Fruit fly (Drosophila melanogaster) whole organism, embryonic: ENCODE data around the gene Ythdc1.
A peak's percentile ranks its signal among the peaks of the same experiment; 100 is the strongest.

ENCODE experiments used
- Atf6 ChIP-seq: fragments of 200-800 bp; sonication (Bioruptor generic); IDR thresholded peaks from 2 replicates; pipeline ENCODE4 v1.3.6; 2022; ENCODE audit warnings: missing biosample characterization, missing genetic modification characterization
- CG10209 ChIP-seq: fragments of 200-800 bp; sonication (Bioruptor generic); optimal IDR thresholded peaks from 3 replicates; lab custom pipeline; 2017; ENCODE audit warnings: missing biosample characterization, mild to moderate bottlenecking, missing genetic modification characterization, missing genetic modification reagents
- CG10366 ChIP-seq: fragments of 200-800 bp; sonication (Bioruptor generic); IDR thresholded peaks from 2 replicates; pipeline ENCODE4 v1.3.6; 2022; ENCODE audit warnings: missing biosample characterization, missing genetic modification characterization
- CG10462 ChIP-seq: fragments of 200-800 bp; sonication (Bioruptor generic); optimal IDR thresholded peaks from 2 replicates; lab custom pipeline; 2016; ENCODE audit warnings: missing biosample characterization, missing genetic modification characterization
- CG10565 ChIP-seq: fragments of 200-800 bp; sonication (Bioruptor generic); optimal IDR thresholded peaks from 3 replicates; lab custom pipeline; 2016; ENCODE audit warnings: missing biosample characterization, mild to moderate bottlenecking, missing genetic modification characterization
- CG12391 ChIP-seq: fragments of 200-800 bp; sonication (Bioruptor generic); optimal IDR thresholded peaks from 3 replicates; lab custom pipeline; 2018; ENCODE audit warnings: missing biosample characterization, mild to moderate bottlenecking, missing genetic modification characterization, moderate library complexity
- CG13123 ChIP-seq: fragments of 200-800 bp; sonication (Bioruptor generic); optimal IDR thresholded peaks from 2 replicates; lab custom pipeline; 2016; ENCODE audit warnings: missing biosample characterization, missing genetic modification characterization
- CG13287 ChIP-seq: fragments of 200-800 bp; sonication (Bioruptor generic); IDR thresholded peaks from 2 replicates; pipeline ENCODE4 v1.3.6; 2022; ENCODE audit warnings: missing biosample characterization, missing genetic modification characterization; ENCODE audit not compliant: partially characterized antibody
- CG14050 ChIP-seq: fragments of 200-800 bp; sonication (Bioruptor generic); IDR thresholded peaks from 3 replicates; pipeline ENCODE4 v1.3.6; 2022; ENCODE audit warnings: missing biosample characterization, missing genetic modification characterization
- CG14965 ChIP-seq: fragments of 200-800 bp; sonication (Bioruptor generic); optimal IDR thresholded peaks from 2 replicates; lab custom pipeline; 2016; ENCODE audit warnings: missing biosample characterization, missing genetic modification characterization, borderline replicate concordance
- CG1529 ChIP-seq: fragments of 200-800 bp; sonication (Bioruptor generic); optimal IDR thresholded peaks from 3 replicates; lab custom pipeline; 2018; ENCODE audit warnings: missing biosample characterization, missing genetic modification characterization
- CG15514 ChIP-seq: fragments of 200-800 bp; sonication (Bioruptor generic); optimal IDR thresholded peaks from 3 replicates; lab custom pipeline; 2017; ENCODE audit warnings: missing biosample characterization, missing genetic modification characterization, mild to moderate bottlenecking, moderate library complexity, missing genetic modification reagents
- CG17385 ChIP-seq: fragments of 200-800 bp; sonication (Bioruptor generic); optimal IDR thresholded peaks from 3 replicates; lab custom pipeline; 2018; ENCODE audit warnings: missing biosample characterization, mild to moderate bottlenecking, missing genetic modification characterization
- CG2120 ChIP-seq: fragments of 200-800 bp; sonication (Bioruptor generic); optimal IDR thresholded peaks from 3 replicates; lab custom pipeline; 2016; ENCODE audit warnings: missing biosample characterization, missing genetic modification characterization
- CG32532 ChIP-seq: fragments of 200-800 bp; sonication (Bioruptor generic); IDR thresholded peaks from 2 replicates; pipeline ENCODE4 v1.3.6; 2022; ENCODE audit warnings: missing biosample characterization, missing genetic modification characterization
- CG5180 ChIP-seq: fragments of 200-800 bp; sonication (Bioruptor generic); optimal IDR thresholded peaks from 3 replicates; lab custom pipeline; 2017; ENCODE audit warnings: missing biosample characterization, missing genetic modification characterization, mild to moderate bottlenecking, moderate library complexity, missing genetic modification reagents
- CG5953 ChIP-seq: fragments of 200-800 bp; sonication (Bioruptor generic); IDR thresholded peaks from 2 replicates; pipeline ENCODE4 v1.3.6; 2022; ENCODE audit warnings: missing biosample characterization, missing genetic modification characterization
- CG6791 ChIP-seq: fragments of 200-800 bp; sonication (Bioruptor generic); IDR thresholded peaks from 3 replicates; pipeline ENCODE4 v1.3.6; 2022; ENCODE audit warnings: missing biosample characterization, missing genetic modification characterization; ENCODE audit not compliant: partially characterized antibody
- CG7987 ChIP-seq: fragments of 200-800 bp; sonication (Bioruptor generic); optimal IDR thresholded peaks from 2 replicates; lab custom pipeline; 2018; ENCODE audit warnings: missing biosample characterization, mild to moderate bottlenecking, missing genetic modification characterization, moderate library complexity
- CG8290 ChIP-seq, 3 experiments: fragments of 200-800 bp; sonication (Bioruptor generic); optimal IDR thresholded peaks; 2 replicates each; lab custom pipeline; 2016 to 2019; ENCODE audit warnings: missing biosample characterization in 3 of 3, missing genetic modification characterization in 3 of 3, mild to moderate bottlenecking in 2 of 3, moderate library complexity in 1 of 3
- D19A ChIP-seq: fragments of 200-800 bp; optimal IDR thresholded peaks from 3 replicates; lab custom pipeline; 2019; ENCODE audit warnings: missing biosample characterization, mild to moderate bottlenecking, missing genetic modification characterization, moderate library complexity
- Eip74EF ChIP-seq, 2 experiments: fragments of 200-800 bp in 1 of 2; fragments of >200 bp in 1 of 2; sonication (Bioruptor generic) in 1 of 2; optimal IDR thresholded peaks; 2 replicates each; lab custom pipeline; 2017 to 2019; ENCODE audit warnings: missing biosample characterization in 2 of 2, missing genetic modification characterization in 2 of 2, mild to moderate bottlenecking in 1 of 2, moderate library complexity in 1 of 2
- Gsc ChIP-seq: fragments of 200-800 bp; sonication (Bioruptor generic); IDR thresholded peaks from 2 replicates; pipeline ENCODE4 v1.3.6; 2022; ENCODE audit warnings: missing biosample characterization, missing genetic modification characterization
- Hmx ChIP-seq: fragments of 200-800 bp; sonication (Bioruptor generic); optimal IDR thresholded peaks from 2 replicates; lab custom pipeline; 2016; ENCODE audit warnings: missing biosample characterization, missing genetic modification characterization
- Hr3 ChIP-seq: fragments of 200-800 bp; sonication (Bioruptor generic); optimal IDR thresholded peaks from 3 replicates; lab custom pipeline; 2016; ENCODE audit warnings: missing biosample characterization, missing genetic modification characterization
- MESR4 ChIP-seq: fragments of 200-800 bp; sonication (Bioruptor generic); optimal IDR thresholded peaks from 2 replicates; lab custom pipeline; 2018; ENCODE audit warnings: missing biosample characterization, mild to moderate bottlenecking, missing genetic modification characterization, moderate library complexity
- MTF-1 ChIP-seq: fragments of 200-800 bp; sonication (Bioruptor generic); optimal IDR thresholded peaks from 2 replicates; lab custom pipeline; 2018; ENCODE audit warnings: missing biosample characterization, mild to moderate bottlenecking, missing genetic modification characterization, borderline replicate concordance
- NC2β ChIP-seq: fragments of 200-800 bp; sonication (Bioruptor generic); optimal IDR thresholded peaks from 2 replicates; lab custom pipeline; 2016; ENCODE audit warnings: missing biosample characterization, missing genetic modification characterization
- Nf-YA ChIP-seq: fragments of 200-800 bp; sonication (Bioruptor generic); IDR thresholded peaks from 2 replicates; pipeline ENCODE4 v1.3.6; 2022; ENCODE audit warnings: missing biosample characterization, missing genetic modification characterization
- PHDP ChIP-seq: fragments of 200-800 bp; sonication (Bioruptor generic); optimal IDR thresholded peaks from 3 replicates; lab custom pipeline; 2018; ENCODE audit warnings: missing biosample characterization, mild to moderate bottlenecking, missing genetic modification characterization, moderate library complexity
- Rx ChIP-seq: fragments of 200-800 bp; sonication (Bioruptor generic); IDR thresholded peaks from 2 replicates; pipeline ENCODE4 v1.3.6; 2022; ENCODE audit warnings: missing biosample characterization, missing genetic modification characterization
- Side ChIP-seq: fragments of 200-800 bp; sonication (Bioruptor generic); optimal IDR thresholded peaks from 2 replicates; lab custom pipeline; 2016; ENCODE audit warnings: missing biosample characterization, missing genetic modification characterization
- Sin3A ChIP-seq: fragments of >200 bp; optimal IDR thresholded peaks from 2 replicates; lab custom pipeline; 2018
- Ssrp ChIP-seq: fragments of 200-800 bp; sonication (Bioruptor generic); optimal IDR thresholded peaks from 2 replicates; lab custom pipeline; 2018; ENCODE audit warnings: missing biosample characterization, mild to moderate bottlenecking, missing genetic modification characterization, moderate library complexity
- TFAM ChIP-seq: fragments of 200-800 bp; sonication (Bioruptor generic); optimal IDR thresholded peaks from 2 replicates; lab custom pipeline; 2017; ENCODE audit warnings: missing biosample characterization, missing genetic modification characterization, inconsistent platforms
- al ChIP-seq: fragments of 200-800 bp; sonication (Bioruptor generic); IDR thresholded peaks from 2 replicates; pipeline ENCODE4 v1.3.6; 2022; ENCODE audit warnings: missing biosample characterization, missing genetic modification characterization
- cad ChIP-seq: fragments of >200 bp; optimal IDR thresholded peaks from 2 replicates; lab custom pipeline; 2017; ENCODE audit warnings: missing biosample characterization, missing genetic modification characterization
- gt ChIP-seq: fragments of 200-800 bp; sonication (Bioruptor generic); IDR thresholded peaks from 2 replicates; pipeline ENCODE4 v1.3.6; 2022; ENCODE audit warnings: missing biosample characterization, missing genetic modification characterization
- hb ChIP-seq: fragments of 200-800 bp; sonication (Bioruptor generic); IDR thresholded peaks from 3 replicates; pipeline ENCODE4 v1.3.6; 2022; ENCODE audit warnings: missing biosample characterization, missing genetic modification characterization; ENCODE audit not compliant: partially characterized antibody
- ind ChIP-seq: fragments of 200-800 bp; sonication (Bioruptor generic); optimal IDR thresholded peaks from 3 replicates; lab custom pipeline; 2016; ENCODE audit warnings: missing biosample characterization, missing genetic modification characterization
- klu ChIP-seq: fragments of 200-800 bp; sonication (Bioruptor generic); IDR thresholded peaks from 2 replicates; pipeline ENCODE4 v1.3.6; 2022; ENCODE audit warnings: missing biosample characterization, missing genetic modification characterization
- mam ChIP-seq: fragments of 200-800 bp; sonication (Bioruptor generic); optimal IDR thresholded peaks from 3 replicates; lab custom pipeline; 2016; ENCODE audit warnings: missing biosample characterization, missing genetic modification characterization
- mirr ChIP-seq: fragments of 200-800 bp; sonication (Bioruptor generic); optimal IDR thresholded peaks from 3 replicates; lab custom pipeline; 2018; ENCODE audit warnings: missing biosample characterization, mild to moderate bottlenecking, missing genetic modification characterization
- repo ChIP-seq: fragments of 200-800 bp; sonication (Bioruptor generic); optimal IDR thresholded peaks from 2 replicates; lab custom pipeline; 2016; ENCODE audit warnings: missing biosample characterization, missing genetic modification characterization
- row ChIP-seq: fragments of 200-800 bp; sonication (Bioruptor generic); IDR thresholded peaks from 3 replicates; pipeline ENCODE4 v1.3.6; 2022; ENCODE audit warnings: missing biosample characterization, missing genetic modification characterization
- stc ChIP-seq: fragments of 200-800 bp; sonication (Bioruptor generic); IDR thresholded peaks from 2 replicates; pipeline ENCODE4 v1.3.6; 2022; ENCODE audit warnings: missing biosample characterization, missing genetic modification characterization
- tio ChIP-seq: fragments of 200-800 bp; sonication (Bioruptor generic); optimal IDR thresholded peaks from 2 replicates; lab custom pipeline; 2017; ENCODE audit warnings: missing biosample characterization, missing genetic modification characterization, inconsistent platforms
- tna ChIP-seq: fragments of 200-800 bp; sonication (Bioruptor generic); IDR thresholded peaks from 2 replicates; pipeline ENCODE4 v1.3.6; 2022; ENCODE audit warnings: missing biosample characterization, missing genetic modification characterization; ENCODE audit not compliant: partially characterized antibody
- zfh2 ChIP-seq: fragments of 200-800 bp; sonication (Bioruptor generic); optimal IDR thresholded peaks from 2 replicates; lab custom pipeline; 2016; ENCODE audit warnings: missing biosample characterization, missing genetic modification characterization

Gene Ythdc1

DNA sequence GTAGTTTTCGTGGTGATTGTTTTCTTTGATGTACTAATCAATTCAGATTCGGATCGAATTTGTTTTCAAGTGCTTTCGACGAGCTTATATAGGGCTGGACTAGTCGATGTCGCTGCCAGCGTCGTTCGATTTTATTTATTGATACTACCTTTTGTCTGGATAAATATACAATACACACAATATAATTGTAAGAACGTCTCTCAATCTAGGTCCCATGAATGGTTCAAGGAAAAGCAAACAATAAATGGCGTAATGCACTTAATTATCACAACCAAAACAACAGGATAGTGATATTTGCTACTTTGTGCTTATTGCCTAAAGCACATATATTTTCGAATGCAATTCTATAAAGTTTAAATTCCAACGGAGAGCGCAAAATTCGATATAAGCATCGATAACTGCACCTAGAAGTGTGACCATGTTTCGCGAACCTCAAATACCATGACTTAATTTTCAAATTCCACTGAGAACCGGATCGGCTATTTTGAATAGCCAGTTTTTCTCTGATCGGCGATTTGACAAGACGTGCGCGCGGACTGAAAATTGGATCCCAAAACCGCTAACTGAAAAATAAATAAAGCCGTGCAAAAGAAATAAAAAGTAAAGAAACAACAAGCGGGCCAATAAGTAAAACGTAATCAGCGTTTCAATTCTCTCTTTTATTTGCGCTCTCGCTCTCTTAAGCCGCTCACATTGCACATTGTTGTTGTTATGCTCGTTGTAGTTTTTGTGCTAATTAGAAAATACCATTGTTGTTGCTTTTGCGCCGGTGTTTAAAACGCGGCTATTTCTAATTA lies 37.4 kb downstream of the Ythdc1 start, which contains the start of the genes Drsl6 and kst (continued):
- TF ChIP-seq row (GFP tag; lab: Robert Waterston, UW) (peak; percentile 24; the same call in 1 of the 3 replicates), D19A (no peak), TFAM (GFP tag; lab: Kevin White, UChicago) (no peak), CG10462 (GFP tag; lab: Kevin White, UChicago) (no peak), Side (GFP tag; lab: Kevin White, UChicago) (peak; percentile 22), Sin3A (lab: Kevin White, UChicago) (peak; percentile 16), Ssrp (tag; lab: Kevin White, UChicago) (no peak), CG10209 (GFP tag; lab: Kevin White, UChicago) (no peak), Gsc (GFP tag; lab: Robert Waterston, UW) (no peak), CG5953 (no peak), MTF-1 (GFP tag; lab: Kevin White, UChicago) (peak; percentile 13), NC2β (no peak), repo (no peak), gt (no peak), Hmx (GFP tag; lab: Kevin White, UChicago) (no peak), CG32532 (GFP tag; lab: Robert Waterston, UW) (no peak), CG13123 (no peak), CG12391 (peak; percentile 12), CG5180 (GFP tag; lab: Kevin White, UChicago) (no peak), Hr3 (no peak), Eip74EF (GFP tag; optimal IDR thresholded peaks at IDR 0.05; lab: Kevin White, UChicago) (peak in 1 of 2 experiments; percentile 36), CG14050 (GFP tag; lab: Robert Waterston, UW) (no peak), CG8290 (GFP tag; optimal IDR thresholded peaks at IDR 0.05; lab: Kevin White, UChicago) (peak; percentile 41), CG8290 (tag; optimal IDR thresholded peaks at IDR 0.05; lab: Kevin White, UChicago) (no peak), tna (peak; percentile 59), zfh2 (GFP tag; lab: Kevin White, UChicago) (no peak), MESR4 (GFP tag; lab: Kevin White, UChicago) (peak; percentile 7), Nf-YA (GFP tag; lab: Robert Waterston, UW) (peak; percentile 25; the same call in 1 of the 2 replicates), klu (GFP tag; lab: Robert Waterston, UW) (no peak), mirr (GFP tag; lab: Kevin White, UChicago) (peak; percentile 12), CG17385 (GFP tag; lab: Kevin White, UChicago) (peak; percentile 56), tio (GFP tag; lab: Kevin White, UChicago) (no peak), CG1529 (no peak), CG10366 (no peak), stc (GFP tag; lab: Robert Waterston, UW) (0 out of 2 replicates have a peak, but pooled peaks have one; percentile 8), mam (no peak), hb (GFP tag; lab: Robert Waterston, UW) (no peak), PHDP (peak; percentile 41), ind (GFP tag; lab: Kevin White, UChicago) (no peak), CG14965 (GFP tag; lab: Kevin White, UChicago) (no peak), CG7987 (GFP tag; lab: Kevin White, UChicago) (peak; percentile 30), CG15514 (GFP tag; lab: Kevin White, UChicago) (peak; percentile 92), CG2120 (peak; percentile 37), cad (GFP tag; lab: Kevin White, UChicago) (no peak), CG13287 (GFP tag; lab: Robert Waterston, UW) (peak; percentile 73), Atf6 (GFP tag; lab: Robert Waterston, UW) (peak; percentile 37; the same call in 1 of the 2 replicates), CG10565 (GFP tag; lab: Kevin White, UChicago) (no peak), CG6791 (GFP tag; lab: Robert Waterston, UW) (peak; percentile 62), Rx (GFP tag; lab: Robert Waterston, UW) (no peak), al (no peak)
